Worm (Caenorhabditis elegans): ENCODE results near the gene Y5H2A.1.

- TF ChIP-seq him-1 (tag; optimal IDR thresholded peaks at IDR 0.05) = no peak
- TF ChIP-seq dao-5 (tag; optimal IDR thresholded peaks at IDR 0.05) = no peak
Observed at ce11 chrV:2271750-2272149, at the start of gene Y5H2A.1.
